Fruit fly (Drosophila melanogaster) whole organism, embryonic: ENCODE results near the gene cmet.

ENCODE experiments used
- Asciz ChIP-seq: fragments of 200-800 bp; sonication (Bioruptor generic); optimal IDR thresholded peaks from 2 replicates; lab custom pipeline; 2017; ENCODE audit warnings: missing biosample characterization, mild to moderate bottlenecking, missing genetic modification characterization, missing genetic modification reagents
- Atf-2 ChIP-seq: fragments of 200-800 bp; sonication (Bioruptor generic); optimal IDR thresholded peaks from 2 replicates; lab custom pipeline; 2016; ENCODE audit warnings: missing biosample characterization, missing genetic modification characterization
- CG10654 ChIP-seq: fragments of 200-800 bp; sonication (Bioruptor generic); optimal IDR thresholded peaks from 2 replicates; lab custom pipeline; 2016; ENCODE audit warnings: missing biosample characterization, missing genetic modification characterization
- CG10979 ChIP-seq: fragments of 200-800 bp; sonication (Bioruptor generic); optimal IDR thresholded peaks from 2 replicates; lab custom pipeline; 2018; ENCODE audit warnings: missing biosample characterization, mild to moderate bottlenecking, missing genetic modification characterization, moderate library complexity
- CG12236 ChIP-seq: fragments of 200-800 bp; sonication (Bioruptor generic); optimal IDR thresholded peaks from 2 replicates; lab custom pipeline; 2016; ENCODE audit warnings: missing biosample characterization, missing genetic modification characterization
- CG12659 ChIP-seq: fragments of 200-800 bp; sonication (Bioruptor generic); optimal IDR thresholded peaks from 3 replicates; lab custom pipeline; 2017; ENCODE audit warnings: mild to moderate bottlenecking, missing biosample characterization, missing genetic modification reagents, missing genetic modification characterization
- CG13424 ChIP-seq: fragments of 200-800 bp; sonication (Bioruptor generic); optimal IDR thresholded peaks from 2 replicates; lab custom pipeline; 2019; ENCODE audit warnings: missing biosample characterization, mild to moderate bottlenecking, missing genetic modification characterization, moderate library complexity
- CG15011 ChIP-seq: fragments of 200-800 bp; sonication (Bioruptor generic); optimal IDR thresholded peaks from 3 replicates; lab custom pipeline; 2018; ENCODE audit warnings: missing biosample characterization, mild to moderate bottlenecking, missing genetic modification characterization
- CG15073 ChIP-seq: fragments of 200-800 bp; sonication (Bioruptor generic); optimal IDR thresholded peaks from 2 replicates; lab custom pipeline; 2016; ENCODE audit warnings: missing biosample characterization, missing genetic modification characterization
- CG15269 ChIP-seq: fragments of 200-800 bp; sonication (Bioruptor generic); optimal IDR thresholded peaks from 2 replicates; lab custom pipeline; 2018; ENCODE audit warnings: missing biosample characterization, mild to moderate bottlenecking, missing genetic modification characterization, moderate library complexity
- CG1603 ChIP-seq: fragments of 200-800 bp; sonication (Bioruptor generic); optimal IDR thresholded peaks from 2 replicates; lab custom pipeline; 2019; ENCODE audit warnings: missing biosample characterization, mild to moderate bottlenecking, missing genetic modification characterization, moderate library complexity
- CG17186 ChIP-seq: fragments of 200-800 bp; sonication (Bioruptor generic); optimal IDR thresholded peaks from 3 replicates; lab custom pipeline; 2017; ENCODE audit warnings: missing biosample characterization, missing genetic modification reagents, missing genetic modification characterization
- CG2712 ChIP-seq: fragments of 200-800 bp; optimal IDR thresholded peaks from 3 replicates; lab custom pipeline; 2019; ENCODE audit warnings: missing biosample characterization, mild to moderate bottlenecking, missing genetic modification characterization, moderate library complexity
- CG3407 ChIP-seq: fragments of 200-800 bp; sonication (Bioruptor generic); optimal IDR thresholded peaks from 2 replicates; lab custom pipeline; 2018; ENCODE audit warnings: missing biosample characterization, mild to moderate bottlenecking, missing genetic modification characterization
- CG5953 ChIP-seq: fragments of 200-800 bp; sonication (Bioruptor generic); IDR thresholded peaks from 2 replicates; pipeline ENCODE4 v1.3.6; 2022; ENCODE audit warnings: missing biosample characterization, missing genetic modification characterization
- CG6175 ChIP-seq: fragments of 200-800 bp; sonication (Bioruptor generic); IDR thresholded peaks from 3 replicates; pipeline ENCODE4 v1.3.6; 2022; ENCODE audit warnings: missing biosample characterization, missing genetic modification characterization
- CG6272 ChIP-seq: fragments of 200-800 bp; sonication (Bioruptor generic); IDR thresholded peaks from 2 replicates; pipeline ENCODE4 v1.3.6; 2022; ENCODE audit warnings: missing biosample characterization, missing genetic modification characterization
- CG7556 ChIP-seq: fragments of 200-800 bp; sonication (Bioruptor generic); optimal IDR thresholded peaks from 2 replicates; lab custom pipeline; 2017; ENCODE audit warnings: missing biosample characterization, mild to moderate bottlenecking, missing genetic modification characterization
- CoRest ChIP-seq: fragments of 200-800 bp; sonication (Bioruptor generic); optimal IDR thresholded peaks from 3 replicates; lab custom pipeline; 2018; ENCODE audit warnings: missing biosample characterization, mild to moderate bottlenecking, missing genetic modification characterization, moderate library complexity
- Dek ChIP-seq: fragments of 200-800 bp; sonication (Bioruptor generic); optimal IDR thresholded peaks from 3 replicates; lab custom pipeline; 2019; ENCODE audit warnings: missing biosample characterization, mild to moderate bottlenecking, missing genetic modification characterization, moderate library complexity
- Fer2 ChIP-seq: fragments of 200-800 bp; sonication (Bioruptor generic); optimal IDR thresholded peaks from 2 replicates; lab custom pipeline; 2018; ENCODE audit warnings: missing biosample characterization, mild to moderate bottlenecking, missing genetic modification characterization, moderate library complexity
- HmgD ChIP-seq: fragments of 200-800 bp; sonication (Bioruptor generic); optimal IDR thresholded peaks from 3 replicates; lab custom pipeline; 2016; ENCODE audit warnings: missing biosample characterization, missing genetic modification characterization
- Hr78 ChIP-seq, 2 experiments: fragments of 200-800 bp in 1 of 2; fragments of >200 bp in 1 of 2; sonication (Bioruptor generic) in 1 of 2; optimal IDR thresholded peaks; 2 replicates each; lab custom pipeline; 2017 to 2019; ENCODE audit warnings: missing biosample characterization in 2 of 2, missing genetic modification characterization in 2 of 2, mild to moderate bottlenecking in 1 of 2, moderate library complexity in 1 of 2
- Nf-YA ChIP-seq: fragments of 200-800 bp; sonication (Bioruptor generic); IDR thresholded peaks from 2 replicates; pipeline ENCODE4 v1.3.6; 2022; ENCODE audit warnings: missing biosample characterization, missing genetic modification characterization
- Oaz ChIP-seq: fragments of 200-800 bp; sonication (Bioruptor generic); IDR thresholded peaks from 2 replicates; pipeline ENCODE4 v1.3.6; 2022; ENCODE audit warnings: missing biosample characterization, missing genetic modification characterization
- ash1 ChIP-seq: fragments of 200-800 bp; sonication (Bioruptor generic); optimal IDR thresholded peaks from 2 replicates; lab custom pipeline; 2018; ENCODE audit warnings: missing biosample characterization, mild to moderate bottlenecking, missing genetic modification characterization
- ato ChIP-seq: fragments of 200-800 bp; sonication (Bioruptor generic); IDR thresholded peaks from 2 replicates; pipeline ENCODE4 v1.3.6; 2022; ENCODE audit warnings: missing biosample characterization, missing genetic modification characterization; ENCODE audit not compliant: partially characterized antibody
- chif ChIP-seq, 2 experiments: fragments of 200-800 bp; sonication (Bioruptor generic); optimal IDR thresholded peaks; 3 replicates each; lab custom pipeline; 2016; ENCODE audit warnings: missing biosample characterization in 2 of 2, missing genetic modification characterization in 2 of 2
- ci ChIP-seq: fragments of 200-800 bp; sonication (Bioruptor generic); IDR thresholded peaks from 3 replicates; pipeline ENCODE4 v1.3.6; 2022; ENCODE audit warnings: missing biosample characterization, missing genetic modification characterization
- croc ChIP-seq: fragments of 200-800 bp; sonication (Bioruptor generic); conservative IDR thresholded peaks from 3 replicates; pipeline ENCODE4 v1.3.6; 2022; ENCODE audit warnings: missing biosample characterization, missing genetic modification characterization
- dati ChIP-seq: fragments of 200-800 bp; sonication (Bioruptor generic); IDR thresholded peaks from 2 replicates; pipeline ENCODE4 v1.3.6; 2022; ENCODE audit warnings: missing biosample characterization, missing genetic modification characterization
- dmrt11E ChIP-seq: fragments of 200-800 bp; sonication (Bioruptor generic); optimal IDR thresholded peaks from 3 replicates; lab custom pipeline; 2018; ENCODE audit warnings: missing biosample characterization, mild to moderate bottlenecking, missing genetic modification characterization, moderate library complexity
- gcm ChIP-seq: fragments of 200-800 bp; sonication (Bioruptor generic); optimal IDR thresholded peaks from 2 replicates; lab custom pipeline; 2019; ENCODE audit warnings: missing biosample characterization, mild to moderate bottlenecking, missing genetic modification characterization, moderate library complexity
- h ChIP-seq: fragments of >200 bp; optimal IDR thresholded peaks from 2 replicates; lab custom pipeline; 2017
- her ChIP-seq: fragments of 200-800 bp; sonication (Bioruptor generic); optimal IDR thresholded peaks from 2 replicates; lab custom pipeline; 2016; ENCODE audit warnings: missing biosample characterization, missing genetic modification characterization
- ind ChIP-seq: fragments of 200-800 bp; sonication (Bioruptor generic); optimal IDR thresholded peaks from 3 replicates; lab custom pipeline; 2016; ENCODE audit warnings: missing biosample characterization, missing genetic modification characterization
- knrl ChIP-seq: fragments of 200-800 bp; sonication (Bioruptor generic); IDR thresholded peaks from 3 replicates; pipeline ENCODE4 v1.3.6; 2022; ENCODE audit warnings: missing biosample characterization, missing genetic modification characterization; ENCODE audit not compliant: partially characterized antibody
- mld ChIP-seq: fragments of 200-800 bp; sonication (Bioruptor generic); IDR thresholded peaks from 3 replicates; pipeline ENCODE4 v1.3.6; 2022; ENCODE audit warnings: missing biosample characterization, missing genetic modification characterization; ENCODE audit not compliant: partially characterized antibody
- nom ChIP-seq: fragments of 200-800 bp; sonication (Bioruptor generic); optimal IDR thresholded peaks from 2 replicates; lab custom pipeline; 2017; ENCODE audit warnings: missing biosample characterization, missing genetic modification characterization, mild to moderate bottlenecking, moderate library complexity, missing genetic modification reagents
- pan ChIP-seq, 4 experiments: fragments of >200 bp in 3 of 4; fragments of 200-800 bp in 1 of 4; sonication (Bioruptor generic) in 1 of 4; optimal IDR thresholded peaks in 3 of 4; IDR thresholded peaks in 1 of 4; 2 replicates each; pipeline versions ENCODE4 v1.3.6 to Lab custom; 2017 to 2022; ENCODE audit warnings: missing biosample characterization in 2 of 4, missing genetic modification characterization in 2 of 4, mixed read lengths in 1 of 4
- pita ChIP-seq: fragments of 200-800 bp; sonication (Bioruptor generic); optimal IDR thresholded peaks from 2 replicates; lab custom pipeline; 2017; ENCODE audit warnings: missing biosample characterization, mild to moderate bottlenecking, missing genetic modification characterization
- prd ChIP-seq, 3 experiments: fragments of >200 bp in 2 of 3; fragments of 200-800 bp in 1 of 3; sonication (Bioruptor generic) in 1 of 3; optimal IDR thresholded peaks in 2 of 3; IDR thresholded peaks in 1 of 3; 2 replicates in 2 of 3; 3 replicates in 1 of 3; pipeline versions ENCODE4 v1.3.6 to Lab custom; 2017 to 2022; ENCODE audit warnings: missing biosample characterization in 1 of 3, missing genetic modification characterization in 1 of 3
- pros ChIP-seq: fragments of 200-800 bp; sonication (Bioruptor generic); optimal IDR thresholded peaks from 3 replicates; lab custom pipeline; 2019; ENCODE audit warnings: missing biosample characterization, mild to moderate bottlenecking, missing genetic modification characterization, moderate library complexity
- ro ChIP-seq: fragments of 200-800 bp; sonication (Bioruptor generic); IDR thresholded peaks from 2 replicates; pipeline ENCODE4 v1.3.6; 2022; ENCODE audit warnings: missing biosample characterization, missing genetic modification characterization
- slbo ChIP-seq: fragments of 200-800 bp; sonication (Bioruptor generic); IDR thresholded peaks from 2 replicates; pipeline ENCODE4 v1.3.6; 2022; ENCODE audit warnings: missing biosample characterization, missing genetic modification characterization
- slou ChIP-seq: fragments of 200-800 bp; sonication (Bioruptor generic); optimal IDR thresholded peaks from 3 replicates; lab custom pipeline; 2016; ENCODE audit warnings: missing biosample characterization, missing genetic modification characterization
- so ChIP-seq: fragments of 200-800 bp; sonication (Bioruptor generic); IDR thresholded peaks from 3 replicates; pipeline ENCODE4 v1.3.6; 2022; ENCODE audit warnings: missing biosample characterization, missing genetic modification characterization
- sqz ChIP-seq: fragments of 200-800 bp; sonication (Bioruptor generic); optimal IDR thresholded peaks from 3 replicates; lab custom pipeline; 2018; ENCODE audit warnings: missing biosample characterization, mild to moderate bottlenecking, missing genetic modification characterization
- unpg ChIP-seq: fragments of 200-800 bp; sonication (Bioruptor generic); optimal IDR thresholded peaks from 3 replicates; lab custom pipeline; 2018; ENCODE audit warnings: missing biosample characterization, mild to moderate bottlenecking, missing genetic modification characterization, moderate library complexity
- wek ChIP-seq: fragments of 200-800 bp; sonication (Bioruptor generic); optimal IDR thresholded peaks from 3 replicates; lab custom pipeline; 2018; ENCODE audit warnings: missing biosample characterization, mild to moderate bottlenecking, missing genetic modification characterization, moderate library complexity

Gene cmet

dm6 chr2L:11222079-11222478, 46.7 kb downstream of the cmet start (continued):
- TF ChIP-seq pan (optimal IDR thresholded peaks at IDR 0.05; lab: Kevin White, UChicago) (no peak), pan (GFP tag; optimal IDR thresholded peaks at IDR 0.05 in 1 of 2, IDR thresholded peaks at IDR 0.05 in 1 of 2) (peak in 1 of 2 experiments; percentile 31), CG7556 (GFP tag; lab: Kevin White, UChicago) (peak; percentile 12), pros (GFP tag; lab: Kevin White, UChicago) (no peak), CG3407 (GFP tag; lab: Kevin White, UChicago) (no peak), CG10979 (tag; lab: Kevin White, UChicago) (peak; percentile 47), CG15073 (GFP tag; lab: Kevin White, UChicago) (no peak), CG6272 (GFP tag; lab: Robert Waterston, UW) (no peak), ro (GFP tag; lab: Robert Waterston, UW) (no peak), unpg (GFP tag; lab: Kevin White, UChicago) (peak; percentile 34), Hr78 (GFP tag; optimal IDR thresholded peaks at IDR 0.05; lab: Kevin White, UChicago) (no peak), slou (GFP tag; lab: Kevin White, UChicago) (no peak), Fer2 (no peak), slbo (GFP tag; lab: Robert Waterston, UW) (no peak), Asciz (GFP tag; lab: Kevin White, UChicago) (no peak), CG17186 (no peak), CG13424 (no peak), CG12659 (GFP tag; lab: Kevin White, UChicago) (no peak), mld (no peak), CG6175 (no peak), Dek (tag; lab: Kevin White, UChicago) (no peak), CoRest (tag; lab: Kevin White, UChicago) (no peak), CG15269 (tag; lab: Kevin White, UChicago) (peak; percentile 6), knrl (GFP tag; lab: Robert Waterston, UW) (no peak), sqz (GFP tag; lab: Kevin White, UChicago) (no peak), pita (GFP tag; lab: Kevin White, UChicago) (no peak), Oaz (GFP tag; lab: Robert Waterston, UW) (no peak), dmrt11E (tag; lab: Kevin White, UChicago) (peak; percentile 21), gcm (GFP tag; lab: Kevin White, UChicago) (no peak), croc (GFP tag; lab: Robert Waterston, UW) (no peak), CG5953 (no peak), h (no peak), Atf-2 (no peak), wek (GFP tag; lab: Kevin White, UChicago) (no peak), ash1 (GFP tag; lab: Kevin White, UChicago) (no peak), so (GFP tag; lab: Robert Waterston, UW) (no peak), ci (GFP tag; lab: Robert Waterston, UW) (peak; percentile 62; the same call in 1 of the 3 replicates), CG10654 (GFP tag; lab: Kevin White, UChicago) (no peak), HmgD (GFP tag; lab: Kevin White, UChicago) (no peak), CG2712 (tag; lab: Kevin White, UChicago) (peak; percentile 23), Nf-YA (no peak), prd (optimal IDR thresholded peaks at IDR 0.05; lab: Kevin White, UChicago) (no peak), prd (GFP tag; IDR thresholded peaks at IDR 0.05; lab: Robert Waterston, UW) (peak; percentile 63), her (GFP tag; lab: Kevin White, UChicago) (no peak), CG1603 (tag; lab: Kevin White, UChicago) (peak; percentile 46), chif (GFP tag; optimal IDR thresholded peaks at IDR 0.05; lab: Kevin White, UChicago) (no peak), nom (GFP tag; lab: Kevin White, UChicago) (no peak), ato (GFP tag; lab: Robert Waterston, UW) (no peak), CG15011 (GFP tag; lab: Kevin White, UChicago) (no peak), CG12236 (GFP tag; lab: Kevin White, UChicago) (no peak), ind (no peak), dati (GFP tag; lab: Robert Waterston, UW) (no peak)
